Fruit fly (Drosophila melanogaster): ENCODE results near the gene CG34279.

Gene CG34279

DNA sequence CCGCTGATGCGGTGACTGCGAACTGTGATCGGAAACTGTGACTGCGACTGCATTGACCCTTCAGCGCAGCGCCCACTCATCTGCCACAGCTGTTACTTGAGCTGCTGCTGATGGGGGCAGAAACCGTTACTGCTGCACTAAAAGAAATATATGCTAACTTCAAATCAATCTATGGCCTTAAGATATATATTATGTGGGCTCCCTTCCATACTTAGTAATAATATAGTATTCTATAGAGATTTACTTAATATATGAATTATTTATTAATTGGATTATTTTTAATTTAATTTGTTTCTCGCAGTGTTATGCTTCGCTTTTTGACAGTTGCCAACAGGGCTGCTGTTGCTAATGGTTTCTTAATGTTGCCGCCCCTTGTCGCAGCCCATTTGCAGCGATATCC, 24.0 kb downstream of the CG34279 start:
- TF ChIP-seq CG7101 (tag; optimal IDR thresholded peaks at IDR 0.05) (no peak), bab1 (GFP tag; optimal IDR thresholded peaks at IDR 0.05) (no peak), kay (GFP tag; ENCODE audit: borderline replicate concordance) (no peak), Crg-1 (GFP tag; optimal IDR thresholded peaks at IDR 0.05) (no peak), CG11617 (GFP tag; optimal IDR thresholded peaks at IDR 0.05) (no peak), ovo (GFP tag; optimal IDR thresholded peaks at IDR 0.05) (no peak)

DNA sequence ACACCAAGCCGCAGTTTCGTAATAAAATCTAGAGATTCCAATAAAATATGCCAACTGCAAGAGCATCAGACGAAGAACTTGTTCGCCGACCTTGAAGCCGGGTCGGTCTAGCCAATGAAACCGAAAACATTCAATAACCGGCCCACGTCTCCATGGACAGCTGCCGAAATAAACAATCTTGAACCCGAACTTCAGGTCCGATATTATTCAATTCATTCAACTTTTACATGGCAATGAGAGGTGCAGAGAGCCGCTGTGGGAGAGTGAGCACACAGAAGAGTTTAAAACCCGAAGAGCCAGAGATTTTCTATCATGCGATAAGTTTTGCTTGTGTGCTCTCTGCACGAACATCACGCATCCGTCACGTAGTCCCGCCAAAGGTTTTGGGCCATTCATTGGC, 25.6 kb downstream of the CG34279 start:
- no peak for TF ChIP-seq pad (GFP tag; optimal IDR thresholded peaks at IDR 0.05)
- TF ChIP-seq CG7101 (tag; optimal IDR thresholded peaks at IDR 0.05) = no peak
- no peak for TF ChIP-seq toe (GFP tag; optimal IDR thresholded peaks at IDR 0.05)
- TF ChIP-seq CG1620 (GFP tag; optimal IDR thresholded peaks at IDR 0.05) = no peak
- TF ChIP-seq CG5204 (GFP tag; optimal IDR thresholded peaks at IDR 0.05) = no peak
- no peak for TF ChIP-seq cic (GFP tag; optimal IDR thresholded peaks at IDR 0.05)
- no peak for TF ChIP-seq Hr96 (GFP tag; optimal IDR thresholded peaks at IDR 0.05)

DNA sequence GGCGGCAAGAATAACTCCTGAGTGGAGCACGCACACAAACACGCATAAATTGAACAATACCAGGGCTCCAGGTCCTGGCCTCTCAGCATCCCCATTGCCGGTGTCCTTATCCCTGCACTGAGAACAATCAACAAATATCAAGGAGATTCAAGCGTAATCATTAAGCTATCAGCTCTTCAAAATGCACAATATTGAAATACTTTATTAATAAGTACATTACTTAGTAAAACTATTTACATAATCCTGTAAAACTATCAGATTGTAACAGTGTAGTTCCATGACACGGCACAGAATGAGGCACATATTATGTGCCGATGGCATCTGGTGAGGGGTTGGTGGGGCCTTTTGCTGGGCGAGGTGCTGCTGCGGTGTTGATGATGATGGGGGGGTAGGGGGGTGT, 32.0 kb downstream of the CG34279 start:
- no peak for TF ChIP-seq bab1 (GFP tag; optimal IDR thresholded peaks at IDR 0.05)

DNA sequence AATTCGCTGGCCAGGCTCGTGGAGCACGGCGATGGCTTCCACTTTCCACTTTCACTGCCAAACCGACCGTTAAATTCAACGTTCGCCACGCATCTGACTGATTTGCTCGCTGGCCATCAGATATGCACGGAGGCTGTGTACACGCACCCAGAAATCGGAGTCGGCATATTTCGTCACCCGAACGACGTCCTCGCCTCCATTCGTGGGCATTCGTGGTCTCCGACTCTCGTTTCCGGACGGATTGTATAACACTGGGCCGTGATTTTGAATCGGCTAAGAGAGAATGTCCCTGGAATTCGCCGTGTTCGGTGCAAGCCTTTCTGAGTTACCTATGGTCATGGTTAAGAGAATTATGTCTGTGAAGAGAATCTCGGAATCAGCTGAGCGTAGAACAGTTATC, 37.1 kb downstream of the CG34279 start, which contains the start of gene beat-IIa:
Gene beat-IIa (minus strand): TSS at position 97 of the 400 bp plus-strand sequence.
- TF ChIP-seq ovo (GFP tag; optimal IDR thresholded peaks at IDR 0.05) = no peak
- TF ChIP-seq CG5204 (GFP tag; optimal IDR thresholded peaks at IDR 0.05) = no peak
- TF ChIP-seq cic (GFP tag; optimal IDR thresholded peaks at IDR 0.05) = no peak
- TF ChIP-seq Clk (GFP tag; optimal IDR thresholded peaks at IDR 0.05) = no peak
- no peak for TF ChIP-seq Hr96 (GFP tag; optimal IDR thresholded peaks at IDR 0.05)

DNA sequence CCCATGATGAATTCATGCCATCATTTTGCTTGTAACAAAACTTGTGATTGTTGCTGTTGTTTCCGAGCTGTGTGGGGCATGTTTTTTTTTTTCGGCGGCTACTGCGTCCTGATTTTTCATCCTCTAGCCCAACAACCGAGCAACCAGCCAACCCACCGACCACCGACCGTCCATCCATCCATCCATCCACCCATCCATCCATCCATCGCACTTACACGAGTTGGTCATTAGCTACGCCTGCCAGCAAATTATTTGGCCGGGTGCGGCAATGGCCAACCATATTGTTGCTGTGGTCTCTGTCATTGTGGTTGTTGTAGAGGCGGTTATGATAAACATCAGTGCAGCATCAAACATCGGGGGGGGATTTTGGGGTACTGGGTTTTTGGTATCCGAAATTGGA, 43.7 kb downstream of the CG34279 start:
- TF ChIP-seq Hr96 (GFP tag; optimal IDR thresholded peaks at IDR 0.05) (no peak), kay (GFP tag; ENCODE audit: borderline replicate concordance) (no peak), CG14711 (tag; optimal IDR thresholded peaks at IDR 0.05) (no peak), ovo (GFP tag; optimal IDR thresholded peaks at IDR 0.05) (no peak), bab1 (GFP tag; optimal IDR thresholded peaks at IDR 0.05) (no peak), cic (GFP tag; optimal IDR thresholded peaks at IDR 0.05) (no peak), CG11617 (GFP tag; optimal IDR thresholded peaks at IDR 0.05) (no peak), toe (GFP tag; optimal IDR thresholded peaks at IDR 0.05) (no peak), Mnt (GFP tag; optimal IDR thresholded peaks at IDR 0.05) (no peak), CG33017 (tag; optimal IDR thresholded peaks at IDR 0.05) (no peak), CG12768 (GFP tag; optimal IDR thresholded peaks at IDR 0.05) (no peak), Clk (GFP tag; optimal IDR thresholded peaks at IDR 0.05) (no peak), CG1620 (GFP tag; optimal IDR thresholded peaks at IDR 0.05) (no peak), CG7101 (tag; optimal IDR thresholded peaks at IDR 0.05) (no peak), cnc (optimal IDR thresholded peaks at IDR 0.05) (no peak), CG5204 (GFP tag; optimal IDR thresholded peaks at IDR 0.05) (no peak), CG7045 (GFP tag; optimal IDR thresholded peaks at IDR 0.05) (no peak)
